Comparison of ENCODE assay signal across 4 worm cellular contexts in genomic region chrIII:10006734-10007348, ce11.
A peak's percentile ranks its signal among the peaks of the same experiment; 100 is the strongest.
TF ChIP-seq lines count a peak whose summit lies in the region.

Gene C05B5.8, minus strand, starts transcription at chrIII:10006784.

TF ChIP-seq in whole organism, L1 larva, 84 proteins besides CTCF, POLR2A, EP300 and RAD21 (continues in another document):
- TF ChIP-seq tbx-2 (tag; optimal IDR thresholded peaks at IDR 0.05; lab: Kevin White, UChicago) = no peak
- no peak for TF ChIP-seq mab-9 (GFP tag; IDR thresholded peaks at IDR 0.05; lab: Robert Waterston, UW)
- TF ChIP-seq ceh-63 (GFP tag; optimal IDR thresholded peaks at IDR 0.05; lab: Kevin White, UChicago) = no peak
- no peak for TF ChIP-seq ces-1 (GFP tag; optimal IDR thresholded peaks at IDR 0.05; lab: Kevin White, UChicago)
- no peak for TF ChIP-seq skn-1 (tag; optimal IDR thresholded peaks at IDR 0.05; lab: Kevin White, UChicago)
- no peak for TF ChIP-seq lin-13 (GFP tag; optimal IDR thresholded peaks at IDR 0.05; lab: Kevin White, UChicago)
- no peak for TF ChIP-seq pag-3 (tag; optimal IDR thresholded peaks at IDR 0.05; lab: Kevin White, UChicago; ENCODE audit: borderline replicate concordance, insufficient read depth)
- TF ChIP-seq isw-1 (GFP tag; IDR thresholded peaks at IDR 0.05; lab: Robert Waterston, UW) = no peak
- no peak for TF ChIP-seq hlh-4 (tag; optimal IDR thresholded peaks at IDR 0.05; lab: Kevin White, UChicago)
- TF ChIP-seq sptf-1 (tag; optimal IDR thresholded peaks at IDR 0.05; lab: Kevin White, UChicago) = no peak
- no peak for TF ChIP-seq snpc-4 (tag; optimal IDR thresholded peaks at IDR 0.05; lab: Kevin White, UChicago)
- TF ChIP-seq fkh-10 (GFP tag; optimal IDR thresholded peaks at IDR 0.05; lab: Kevin White, UChicago) = no peak
- TF ChIP-seq dpl-1 (GFP tag; optimal IDR thresholded peaks at IDR 0.05; lab: Kevin White, UChicago) = peak in 2 of 3 experiments; percentile 8 to 10
- no peak for TF ChIP-seq nhr-77 (tag; optimal IDR thresholded peaks at IDR 0.05; lab: Kevin White, UChicago)
- peak; percentile 73 for TF ChIP-seq nhr-71 (tag; optimal IDR thresholded peaks at IDR 0.05; lab: Kevin White, UChicago)
- no peak for TF ChIP-seq lin-15B (tag; optimal IDR thresholded peaks at IDR 0.05; lab: Kevin White, UChicago)
- no peak for TF ChIP-seq nhr-12 (tag; optimal IDR thresholded peaks at IDR 0.05; lab: Kevin White, UChicago)
- TF ChIP-seq nhr-47 (tag; optimal IDR thresholded peaks at IDR 0.05; lab: Kevin White, UChicago) = no peak
- no peak for TF ChIP-seq sup-37 (GFP tag; optimal IDR thresholded peaks at IDR 0.05; lab: Kevin White, UChicago)
- peak; percentile 20 for TF ChIP-seq lir-3 (tag; optimal IDR thresholded peaks at IDR 0.05; lab: Kevin White, UChicago; ENCODE audit: poor library complexity)
- TF ChIP-seq lin-14 (GFP tag; optimal IDR thresholded peaks at IDR 0.05; lab: Kevin White, UChicago) = peak; percentile 86
- TF ChIP-seq swsn-7 (tag; optimal IDR thresholded peaks at IDR 0.05; lab: Kevin White, UChicago) = no peak
- no peak for TF ChIP-seq mdl-1 (tag; optimal IDR thresholded peaks at IDR 0.05; lab: Kevin White, UChicago)
- TF ChIP-seq efl-3 (GFP tag; optimal IDR thresholded peaks at IDR 0.05; lab: Kevin White, UChicago) = no peak

TF ChIP-seq in whole organism, L2 larva, 48 proteins besides CTCF, POLR2A, EP300 and RAD21:
- TF ChIP-seq lin-39 (tag; optimal IDR thresholded peaks at IDR 0.05; lab: Kevin White, UChicago) (no peak), nhr-129 (tag; optimal IDR thresholded peaks at IDR 0.05; lab: Kevin White, UChicago) (peak; percentile 54), blmp-1 (tag; optimal IDR thresholded peaks at IDR 0.05; lab: Kevin White, UChicago; ENCODE audit: insufficient read depth) (peak; percentile 31), sma-3 (GFP tag; optimal IDR thresholded peaks at IDR 0.05; lab: Kevin White, UChicago) (peak; percentile 76), nhr-25 (tag; optimal IDR thresholded peaks at IDR 0.05; lab: Kevin White, UChicago) (peak; percentile 86), lin-13 (GFP tag; optimal IDR thresholded peaks at IDR 0.05; lab: Kevin White, UChicago) (no peak), nhr-21 (tag; optimal IDR thresholded peaks at IDR 0.05; lab: Kevin White, UChicago) (peak; percentile 46), sma-9 (GFP tag; optimal IDR thresholded peaks at IDR 0.05; lab: Kevin White, UChicago) (peak; percentile 33), sma-9 (tag; optimal IDR thresholded peaks at IDR 0.05; lab: Kevin White, UChicago) (no peak), ceh-16 (tag; optimal IDR thresholded peaks at IDR 0.05; lab: Kevin White, UChicago) (peak; percentile 6), fos-1 (tag; optimal IDR thresholded peaks at IDR 0.05; lab: Kevin White, UChicago) (peak; percentile 55)

TF ChIP-seq in whole organism, L3 larva, 47 proteins besides CTCF, POLR2A, EP300 and RAD21:
- TF ChIP-seq nfya-1 (tag; optimal IDR thresholded peaks at IDR 0.05; lab: Kevin White, UChicago; ENCODE audit: insufficient read depth) = no peak
- TF ChIP-seq ZK546.5 (tag; optimal IDR thresholded peaks at IDR 0.05; lab: Kevin White, UChicago) = no peak
- TF ChIP-seq nhr-43 (tag; optimal IDR thresholded peaks at IDR 0.05; lab: Kevin White, UChicago; ENCODE audit: poor library complexity, severe bottlenecking) = no peak
- no peak for TF ChIP-seq egl-5 (tag; optimal IDR thresholded peaks at IDR 0.05; lab: Kevin White, UChicago)
- peak; percentile 34 for TF ChIP-seq ceh-28 (tag; optimal IDR thresholded peaks at IDR 0.05; lab: Kevin White, UChicago)
- no peak for TF ChIP-seq nhr-28 (tag; optimal IDR thresholded peaks at IDR 0.05; lab: Kevin White, UChicago)
- TF ChIP-seq fos-1 (tag; optimal IDR thresholded peaks at IDR 0.05; lab: Kevin White, UChicago) = no peak
- peak; percentile 83 for TF ChIP-seq elt-1 (tag; optimal IDR thresholded peaks at IDR 0.05; lab: Kevin White, UChicago)
- peak; percentile 73 for TF ChIP-seq nhr-23 (tag; optimal IDR thresholded peaks at IDR 0.05; lab: Kevin White, UChicago)
- peak; percentile 91 for TF ChIP-seq nhr-25 (tag; optimal IDR thresholded peaks at IDR 0.05; lab: Kevin White, UChicago)
- TF ChIP-seq unc-39 (tag; optimal IDR thresholded peaks at IDR 0.05; lab: Kevin White, UChicago) = no peak
- TF ChIP-seq ztf-11 (tag; optimal IDR thresholded peaks at IDR 0.05; lab: Kevin White, UChicago) = no peak
- TF ChIP-seq nhr-77 (tag; optimal IDR thresholded peaks at IDR 0.05; lab: Kevin White, UChicago) = no peak
- no peak for TF ChIP-seq nhr-11 (tag; optimal IDR thresholded peaks at IDR 0.05; lab: Kevin White, UChicago)
- TF ChIP-seq elt-2 (tag; optimal IDR thresholded peaks at IDR 0.05; lab: Kevin White, UChicago) = no peak
- TF ChIP-seq ceh-16 (tag; optimal IDR thresholded peaks at IDR 0.05; lab: Kevin White, UChicago) = no peak
- no peak for TF ChIP-seq jun-1 (tag; optimal IDR thresholded peaks at IDR 0.05; lab: Kevin White, UChicago)
- TF ChIP-seq fkh-2 (tag; optimal IDR thresholded peaks at IDR 0.05; lab: Kevin White, UChicago) = no peak
- TF ChIP-seq nhr-237 (tag; optimal IDR thresholded peaks at IDR 0.05; lab: Kevin White, UChicago) = no peak
- TF ChIP-seq egl-27 (tag; optimal IDR thresholded peaks at IDR 0.05; lab: Kevin White, UChicago) = no peak
- TF ChIP-seq tbx-2 (tag; optimal IDR thresholded peaks at IDR 0.05; lab: Kevin White, UChicago) = no peak
- TF ChIP-seq elt-3 (tag; optimal IDR thresholded peaks at IDR 0.05; lab: Kevin White, UChicago) = no peak
- no peak for TF ChIP-seq snpc-4 (tag; optimal IDR thresholded peaks at IDR 0.05; lab: Kevin White, UChicago)
- TF ChIP-seq nhr-76 (tag; optimal IDR thresholded peaks at IDR 0.05; lab: Kevin White, UChicago) = no peak
- TF ChIP-seq fkh-10 (GFP tag; optimal IDR thresholded peaks at IDR 0.05; lab: Kevin White, UChicago) = no peak

TF ChIP-seq in whole organism, L4 larva, 104 proteins besides CTCF, POLR2A, EP300 and RAD21:
- TF ChIP-seq cey-2 (tag; optimal IDR thresholded peaks at IDR 0.05; lab: Kevin White, UChicago; ENCODE audit: borderline replicate concordance, insufficient read depth) (peak; percentile 50), aly-2 (tag; optimal IDR thresholded peaks at IDR 0.05; lab: Kevin White, UChicago) (no peak), ceh-20 (GFP tag; IDR thresholded peaks at IDR 0.05; lab: Robert Waterston, UW) (no peak), madf-5 (GFP tag; IDR thresholded peaks at IDR 0.05; lab: Robert Waterston, UW) (no peak), zag-1 (tag; optimal IDR thresholded peaks at IDR 0.05; lab: Kevin White, UChicago) (no peak), nhr-6 (tag; optimal IDR thresholded peaks at IDR 0.05; lab: Kevin White, UChicago) (no peak), hlh-11 (tag; optimal IDR thresholded peaks at IDR 0.05; lab: Kevin White, UChicago) (no peak), daf-8 (GFP tag; IDR thresholded peaks at IDR 0.05; lab: Robert Waterston, UW) (no peak), madf-9 (GFP tag; conservative IDR thresholded peaks at IDR 0.05; lab: Robert Waterston, UW) (no peak), nhr-48 (tag; optimal IDR thresholded peaks at IDR 0.05; lab: Kevin White, UChicago) (no peak), saeg-2 (GFP tag; IDR thresholded peaks at IDR 0.05; lab: Robert Waterston, UW) (no peak), ztf-11 (tag; optimal IDR thresholded peaks at IDR 0.05; lab: Kevin White, UChicago) (no peak), ama-1 (optimal IDR thresholded peaks at IDR 0.05; lab: Kevin White, UChicago) (no peak), nhr-76 (tag; optimal IDR thresholded peaks at IDR 0.05; lab: Kevin White, UChicago) (no peak), sdz-12 (GFP tag; optimal IDR thresholded peaks at IDR 0.05; lab: Kevin White, UChicago) (no peak), lin-29 (GFP tag; IDR thresholded peaks at IDR 0.05; lab: Robert Waterston, UW) (no peak), set-16 (GFP tag; IDR thresholded peaks at IDR 0.05; lab: Robert Waterston, UW) (no peak), zfp-2 (tag; optimal IDR thresholded peaks at IDR 0.05; lab: Kevin White, UChicago) (no peak), aha-1 (tag; lab: Kevin White, UChicago) (peak; percentile 60), mep-1 (tag; optimal IDR thresholded peaks at IDR 0.05; lab: Kevin White, UChicago) (no peak), hlh-30 (tag; optimal IDR thresholded peaks at IDR 0.05; lab: Kevin White, UChicago; ENCODE audit: insufficient read depth) (peak; percentile 14), ceh-28 (tag; optimal IDR thresholded peaks at IDR 0.05; lab: Kevin White, UChicago) (no peak), unc-62 (GFP tag; optimal IDR thresholded peaks at IDR 0.05 in 1 of 2; lab: Kevin White, UChicago) (peak in 1 of 2 experiments; percentile 79), unc-62 (tag; optimal IDR thresholded peaks at IDR 0.05; lab: Kevin White, UChicago) (no peak), duxl-1 (tag; optimal IDR thresholded peaks at IDR 0.05; lab: Kevin White, UChicago; ENCODE audit: poor library complexity) (no peak), lim-7 (GFP tag; IDR thresholded peaks at IDR 0.05; lab: Robert Waterston, UW) (no peak), ceh-32 (tag; optimal IDR thresholded peaks at IDR 0.05; lab: Kevin White, UChicago; ENCODE audit: poor library complexity) (no peak), mxl-3 (GFP tag; optimal IDR thresholded peaks at IDR 0.05; lab: Kevin White, UChicago) (no peak)

Comparison
In these comparisons a context has a peak if more than half of its experiments do, and no peak if none do; other contexts are left out.
1. Of the 29 proteins assayed by ChIP-seq in both whole organism, L4 larva and whole organism, L1 larva: peak only in whole organism, L4 larva: aha-1; only in whole organism, L1 larva: dpl-1, lir-3, lsy-2 and mep-1; in both: none; in neither: 23; mixed calls (peak in some experiments, not most) for 1.